Worm (Caenorhabditis elegans) whole organism, young adult: ENCODE results near the gene rde-11.
A peak's percentile ranks its signal among the peaks of the same experiment; 100 is the strongest.

Experiments used
- C17E4.6 ChIP-seq: fragments of 200-800 bp; sonication (Bioruptor generic); IDR thresholded peaks from 2 replicates; pipeline ENCODE4 v1.3.6; 2022; ENCODE audit warnings: missing genetic modification reagents, missing genetic modification characterization, missing compliant biosample characterization
- D2030.7 ChIP-seq: fragments of 200-800 bp; sonication (Bioruptor generic); IDR thresholded peaks from 2 replicates; pipeline ENCODE4 v1.3.6; 2022; ENCODE audit warnings: missing genetic modification reagents, missing genetic modification characterization, missing compliant biosample characterization
- F57C9.4 ChIP-seq: sonication (generic microtip); optimal IDR thresholded peaks from 2 replicates; lab custom pipeline; 2017; ENCODE audit warnings: mild to moderate bottlenecking, missing genetic modification characterization, missing compliant biosample characterization
- K11D2.4 ChIP-seq: fragments of 200-800 bp; sonication (Bioruptor generic); IDR thresholded peaks from 2 replicates; pipeline ENCODE4 v1.3.6; 2022; ENCODE audit warnings: missing genetic modification reagents, missing genetic modification characterization, missing compliant biosample characterization
- K12H6.12 ChIP-seq: fragments of 200-800 bp; sonication (Bioruptor generic); optimal IDR thresholded peaks from 2 replicates; lab custom pipeline; 2018; ENCODE audit warnings: mild to moderate bottlenecking, missing genetic modification characterization, missing compliant biosample characterization
- T26A5.8 ChIP-seq: sonication (generic microtip); optimal IDR thresholded peaks from 2 replicates; lab custom pipeline; 2016; ENCODE audit warnings: missing genetic modification characterization, missing compliant biosample characterization
- Y56A3A.18 ChIP-seq: fragments of 200-800 bp; sonication (Bioruptor generic); IDR thresholded peaks from 2 replicates; pipeline ENCODE4 v1.3.6; 2022; ENCODE audit warnings: missing genetic modification reagents, missing genetic modification characterization, missing compliant biosample characterization
- ama-1 ChIP-seq, 3 experiments: fragments of 150-350 bp in 1 of 3; sonication (generic microtip) in 2 of 3; optimal IDR thresholded peaks; 2 replicates each; lab custom pipeline; 2014 to 2018; ENCODE audit warnings: missing biosample characterization in 2 of 3, missing genetic modification characterization in 2 of 3, missing genetic modification reagents in 2 of 3
- aptf-2 ChIP-seq: fragments of 200-800 bp; sonication (Bioruptor generic); conservative IDR thresholded peaks from 2 replicates; pipeline ENCODE4 v1.3.6; 2022; ENCODE audit warnings: missing genetic modification reagents, missing genetic modification characterization, missing compliant biosample characterization
- attf-3 ChIP-seq: fragments of 200-800 bp; sonication (Bioruptor generic); conservative IDR thresholded peaks from 2 replicates; pipeline ENCODE4 v1.3.6; 2022; ENCODE audit warnings: missing genetic modification reagents, missing genetic modification characterization, missing compliant biosample characterization
- ceh-27 ChIP-seq: fragments of 200-800 bp; sonication (Bioruptor generic); optimal IDR thresholded peaks from 2 replicates; lab custom pipeline; 2018; ENCODE audit warnings: mild to moderate bottlenecking, missing genetic modification characterization, moderate library complexity, missing compliant biosample characterization
- ceh-91 ChIP-seq: fragments of 200-800 bp; sonication (Bioruptor generic); IDR thresholded peaks from 2 replicates; pipeline ENCODE4 v1.3.6; 2022; ENCODE audit warnings: missing genetic modification reagents, missing genetic modification characterization, missing compliant biosample characterization
- dpff-1 ChIP-seq: sonication (generic microtip); optimal IDR thresholded peaks from 2 replicates; lab custom pipeline; 2017; ENCODE audit warnings: mild to moderate bottlenecking, missing genetic modification characterization, missing compliant biosample characterization
- him-1 ChIP-seq: sonication (generic microtip); optimal IDR thresholded peaks from 2 replicates; lab custom pipeline; 2016; ENCODE audit warnings: missing genotype, missing genetic modification reagents, missing genetic modification characterization, missing compliant biosample characterization
- hlh-12 ChIP-seq: sonication (generic microtip); optimal IDR thresholded peaks from 2 replicates; lab custom pipeline; 2016; ENCODE audit warnings: missing genetic modification characterization, missing compliant biosample characterization
- hsf-1 ChIP-seq: fragments of 200-800 bp; sonication (Bioruptor generic); IDR thresholded peaks from 2 replicates; pipeline ENCODE4 v1.3.6; 2022; ENCODE audit warnings: missing genetic modification reagents, missing genetic modification characterization, missing compliant biosample characterization
- lag-1 ChIP-seq: fragments of 200-800 bp; sonication (Bioruptor generic); IDR thresholded peaks from 2 replicates; pipeline ENCODE4 v1.3.6; 2022; ENCODE audit warnings: missing genetic modification reagents, missing genetic modification characterization, missing compliant biosample characterization
- let-526 ChIP-seq: fragments of 200-800 bp; sonication (Bioruptor generic); IDR thresholded peaks from 2 replicates; pipeline ENCODE4 v1.3.6; 2022; ENCODE audit warnings: missing genetic modification reagents, missing genetic modification characterization, missing compliant biosample characterization
- lin-26 ChIP-seq: fragments of 200-800 bp; sonication (Bioruptor generic); IDR thresholded peaks from 2 replicates; pipeline ENCODE4 v1.3.6; 2022; ENCODE audit warnings: missing genetic modification reagents, missing genetic modification characterization, missing compliant biosample characterization
- lin-40 ChIP-seq: sonication (generic microtip); optimal IDR thresholded peaks from 2 replicates; lab custom pipeline; 2016; ENCODE audit warnings: missing genetic modification characterization, mild to moderate bottlenecking, missing compliant biosample characterization, missing genotype, missing genetic modification reagents
- lin-54 ChIP-seq: fragments of 200-800 bp; sonication (Bioruptor generic); optimal IDR thresholded peaks from 2 replicates; lab custom pipeline; 2018; ENCODE audit warnings: mild to moderate bottlenecking, missing genetic modification characterization, missing compliant biosample characterization
- lir-1 ChIP-seq: fragments of 200-800 bp; sonication (Bioruptor generic); conservative IDR thresholded peaks from 2 replicates; pipeline ENCODE4 v1.3.6; 2022; ENCODE audit warnings: missing genetic modification reagents, missing genetic modification characterization, missing compliant biosample characterization
- madf-6 ChIP-seq: fragments of 200-800 bp; sonication (Bioruptor generic); IDR thresholded peaks from 2 replicates; pipeline ENCODE4 v1.3.6; 2022; ENCODE audit warnings: missing genetic modification reagents, missing genetic modification characterization, missing compliant biosample characterization
- mcd-1 ChIP-seq: fragments of 200-800 bp; sonication (Bioruptor generic); IDR thresholded peaks from 2 replicates; pipeline ENCODE4 v1.3.6; 2022; ENCODE audit warnings: missing genetic modification reagents, missing genetic modification characterization, missing compliant biosample characterization
- mxl-1 ChIP-seq: sonication (generic microtip); optimal IDR thresholded peaks from 2 replicates; lab custom pipeline; 2016; ENCODE audit warnings: missing genetic modification characterization, missing compliant biosample characterization
- nfya-1 ChIP-seq: sonication (generic microtip); optimal IDR thresholded peaks from 2 replicates; lab custom pipeline; 2017; ENCODE audit warnings: antibody characterized with exemption, missing compliant biosample characterization, missing genetic modification characterization, borderline replicate concordance; ENCODE audit not compliant: insufficient read depth
- nfya-2 ChIP-seq: fragments of 200-800 bp; sonication (Bioruptor generic); IDR thresholded peaks from 2 replicates; pipeline ENCODE4 v1.3.6; 2022; ENCODE audit warnings: missing genetic modification reagents, missing genetic modification characterization, missing compliant biosample characterization
- nfyb-1 ChIP-seq: fragments of 200-800 bp; sonication (Bioruptor generic); IDR thresholded peaks from 2 replicates; pipeline ENCODE4 v1.3.6; 2022; ENCODE audit warnings: missing genetic modification reagents, missing genetic modification characterization, missing compliant biosample characterization
- nhr-120 ChIP-seq: fragments of 200-800 bp; sonication (Bioruptor generic); IDR thresholded peaks from 2 replicates; pipeline ENCODE4 v1.3.6; 2022; ENCODE audit warnings: missing genetic modification characterization, missing compliant biosample characterization
- nhr-27 ChIP-seq: fragments of 200-800 bp; sonication (Bioruptor generic); optimal IDR thresholded peaks from 2 replicates; lab custom pipeline; 2018; ENCODE audit warnings: mild to moderate bottlenecking, missing genetic modification characterization, moderate library complexity, missing compliant biosample characterization
- nhr-80 ChIP-seq: sonication (generic microtip); optimal IDR thresholded peaks from 2 replicates; lab custom pipeline; 2016; ENCODE audit warnings: missing genetic modification characterization, missing compliant biosample characterization
- pbrm-1 ChIP-seq: fragments of 200-800 bp; sonication (Bioruptor generic); IDR thresholded peaks from 2 replicates; pipeline ENCODE4 v1.3.6; 2022; ENCODE audit warnings: missing genetic modification reagents, missing genetic modification characterization, missing compliant biosample characterization
- repo-1 ChIP-seq: sonication (generic microtip); optimal IDR thresholded peaks from 2 replicates; lab custom pipeline; 2017; ENCODE audit warnings: mild to moderate bottlenecking, missing genetic modification characterization, missing compliant biosample characterization
- rpc-1 ChIP-seq, 2 experiments: fragments of 150-350 bp in 1 of 2; sonication (generic microtip) in 1 of 2; optimal IDR thresholded peaks; 2 replicates each; lab custom pipeline; 2014 to 2018; ENCODE audit warnings: missing biosample characterization in 1 of 2, missing genetic modification characterization in 1 of 2, missing genetic modification reagents in 1 of 2, missing genotype in 1 of 2
- sdz-38 ChIP-seq: sonication (generic microtip); optimal IDR thresholded peaks from 2 replicates; lab custom pipeline; 2016; ENCODE audit warnings: missing genotype, missing genetic modification characterization, missing compliant biosample characterization
- snpc-3.4 ChIP-seq: sonication (generic microtip); optimal IDR thresholded peaks from 2 replicates; lab custom pipeline; 2017; ENCODE audit warnings: missing genetic modification characterization, mild to moderate bottlenecking, missing compliant biosample characterization, antibody characterized with exemption, moderate library complexity, missing genotype, missing genetic modification reagents
- sptf-2 ChIP-seq: fragments of 200-800 bp; sonication (Bioruptor generic); optimal IDR thresholded peaks from 2 replicates; lab custom pipeline; 2018; ENCODE audit warnings: mild to moderate bottlenecking, missing genetic modification characterization, missing compliant biosample characterization
- tbp1 ChIP-seq: fragments of 200-800 bp; sonication (Bioruptor generic); optimal IDR thresholded peaks from 2 replicates; lab custom pipeline; 2018; ENCODE audit warnings: mild to moderate bottlenecking, missing genetic modification characterization, missing compliant biosample characterization
- ztf-18 ChIP-seq: sonication (generic microtip); optimal IDR thresholded peaks from 2 replicates; lab custom pipeline; 2016; ENCODE audit warnings: missing genotype, mild to moderate bottlenecking, missing genetic modification characterization, missing compliant biosample characterization
- ztf-22 ChIP-seq: fragments of 200-800 bp; sonication (Bioruptor generic); optimal IDR thresholded peaks from 2 replicates; lab custom pipeline; 2018; ENCODE audit warnings: mild to moderate bottlenecking, missing genetic modification characterization, moderate library complexity, missing compliant biosample characterization
- ztf-26 ChIP-seq: sonication (generic microtip); optimal IDR thresholded peaks from 2 replicates; lab custom pipeline; 2017; ENCODE audit warnings: missing genetic modification characterization, missing compliant biosample characterization
- ztf-28 ChIP-seq: fragments of 200-800 bp; sonication (Bioruptor generic); IDR thresholded peaks from 2 replicates; pipeline ENCODE4 v1.3.6; 2022; ENCODE audit warnings: missing genetic modification reagents, missing genetic modification characterization, missing compliant biosample characterization
- ztf-3 ChIP-seq: fragments of 200-800 bp; sonication (Bioruptor generic); optimal IDR thresholded peaks from 2 replicates; lab custom pipeline; 2018; ENCODE audit warnings: mild to moderate bottlenecking, missing genetic modification characterization, missing compliant biosample characterization

rde-11 gene

ce11 chrIV:13080185-13080584, 24.8 kb upstream of the rde-11 start:
- TF ChIP-seq hlh-12 (no peak), T26A5.8 (tag; lab: Kevin White, UChicago) (no peak), lin-40 (no peak), nhr-80 (tag; lab: Kevin White, UChicago) (no peak), ztf-28 (GFP tag; lab: Robert Waterston, UW) (no peak), ztf-18 (no peak), pbrm-1 (GFP tag; lab: Robert Waterston, UW) (no peak), F57C9.4 (tag; lab: Kevin White, UChicago) (no peak), ztf-26 (tag; lab: Kevin White, UChicago) (no peak), K12H6.12 (tag; lab: Kevin White, UChicago) (no peak), ceh-91 (no peak), nfya-2 (GFP tag; lab: Robert Waterston, UW) (no peak), snpc-3.4 (no peak), dpff-1 (tag; lab: Kevin White, UChicago) (no peak), sptf-2 (GFP tag; lab: Kevin White, UChicago) (no peak), ama-1 (optimal IDR thresholded peaks at IDR 0.05; lab: Kevin White, UChicago) (no peak), ama-1 (GFP tag; optimal IDR thresholded peaks at IDR 0.05; lab: Kevin White, UChicago) (no peak), lir-1 (GFP tag; lab: Robert Waterston, UW) (no peak), nfya-1 (tag; lab: Kevin White, UChicago) (no peak)

- TF ChIP-seq rpc-1 (optimal IDR thresholded peaks at IDR 0.05; lab: Kevin White, UChicago) (no peak), rpc-1 (tag; optimal IDR thresholded peaks at IDR 0.05; lab: Kevin White, UChicago) (no peak), repo-1 (tag; lab: Kevin White, UChicago) (peak; percentile 40), sdz-38 (tag; lab: Kevin White, UChicago) (no peak), lin-54 (no peak), ama-1 (optimal IDR thresholded peaks at IDR 0.05; lab: Kevin White, UChicago) (peak; percentile 31), ama-1 (GFP tag; optimal IDR thresholded peaks at IDR 0.05; lab: Kevin White, UChicago) (no peak), D2030.7 (GFP tag; lab: Robert Waterston, UW) (no peak), let-526 (no peak), madf-6 (GFP tag; lab: Robert Waterston, UW) (0 out of 2 replicates have a peak, but pooled peaks have one; percentile 6), attf-3 (GFP tag; lab: Robert Waterston, UW) (no peak)
Measured at ce11 chrIV:13080861-13081260, 24.1 kb upstream of the rde-11 start.

DNA sequence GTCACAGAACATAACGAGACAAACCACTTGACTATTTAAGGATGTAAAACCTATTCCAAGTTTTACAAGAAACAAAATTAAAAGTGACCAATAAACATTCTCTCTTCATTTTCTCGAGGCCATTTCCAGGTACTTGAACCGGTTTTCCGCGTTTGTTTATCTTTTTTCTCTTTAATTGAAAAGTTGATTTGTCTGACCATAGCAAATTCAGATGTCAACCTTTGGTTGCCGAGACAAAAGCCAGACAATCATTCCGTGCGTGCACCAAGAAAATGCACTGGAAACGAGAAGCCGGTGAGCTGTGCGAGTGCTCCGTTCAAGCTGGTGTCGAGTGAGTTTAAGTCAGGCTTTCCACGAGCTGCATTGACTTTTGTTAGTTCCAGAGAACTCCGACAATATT, 22.9 kb upstream of the rde-11 start:
- TF ChIP-seq madf-6 (GFP tag; lab: Robert Waterston, UW): no peak
- TF ChIP-seq K11D2.4 (GFP tag; lab: Robert Waterston, UW): 0 out of 2 replicates have a peak, but pooled peaks have one; percentile 56
- peak; percentile 81 for TF ChIP-seq ama-1 (optimal IDR thresholded peaks at IDR 0.05; lab: Kevin White, UChicago)
- TF ChIP-seq ama-1 (GFP tag; optimal IDR thresholded peaks at IDR 0.05; lab: Kevin White, UChicago): no peak
- no peak for TF ChIP-seq nhr-120
- peak; percentile 28; the same call in 1 of the 2 replicates for TF ChIP-seq mcd-1
- peak; percentile 19 for TF ChIP-seq ceh-27 (GFP tag; lab: Kevin White, UChicago)
- no peak for TF ChIP-seq aptf-2 (GFP tag; lab: Robert Waterston, UW)
- TF ChIP-seq Y56A3A.18 (GFP tag; lab: Robert Waterston, UW): no peak
- no peak for TF ChIP-seq nhr-27 (tag; lab: Kevin White, UChicago)
- TF ChIP-seq hsf-1 (GFP tag; lab: Robert Waterston, UW): no peak
- TF ChIP-seq rpc-1 (optimal IDR thresholded peaks at IDR 0.05; lab: Kevin White, UChicago): no peak
- TF ChIP-seq rpc-1 (tag; optimal IDR thresholded peaks at IDR 0.05; lab: Kevin White, UChicago): no peak
- peak; percentile 27 for TF ChIP-seq ztf-26 (tag; lab: Kevin White, UChicago)
- TF ChIP-seq K12H6.12 (tag; lab: Kevin White, UChicago): no peak
- no peak for TF ChIP-seq lag-1 (GFP tag; lab: Robert Waterston, UW)
- no peak for TF ChIP-seq ztf-3
- no peak for TF ChIP-seq him-1 (tag; lab: Kevin White, UChicago)
- no peak for TF ChIP-seq sdz-38 (tag; lab: Kevin White, UChicago)
- TF ChIP-seq ztf-22 (GFP tag; lab: Kevin White, UChicago): no peak
- TF ChIP-seq nfyb-1 (GFP tag; lab: Robert Waterston, UW): no peak
- TF ChIP-seq mxl-1: no peak
- TF ChIP-seq lin-26 (GFP tag; lab: Robert Waterston, UW): peak; percentile 60; the same call in 1 of the 2 replicates
- TF ChIP-seq tbp1: no peak
- no peak for TF ChIP-seq C17E4.6 (GFP tag; lab: Robert Waterston, UW)
- TF ChIP-seq, all 124 proteins: peak for 6
